Fruit fly (Drosophila melanogaster) S2 (cell line): ENCODE data around the gene CG42832.
"Not testable (repeated sequence)": the region's sequence is repeated elsewhere in the genome, so short reads cannot be mapped to it uniquely, and the experiment has no call there.

Experiments used
- CG8478 ChIP-seq: fragments of >200 bp; optimal IDR thresholded peaks from 2 replicates; lab custom pipeline; 2018
- CTCF ChIP-seq, 2 experiments: fragments of >200 bp; optimal IDR thresholded peaks; 2 replicates each; lab custom pipeline; 2018

The CG42832 gene

dm6 chr3L:11587720-11588580 lies 22.0 kb upstream of the CG42832 start, which contains the start of gene rt:
TSS of gene rt (minus strand) at chr3L:11587770.
- no peak for TF ChIP-seq CG8478 (lab: Kevin White, UChicago)

- TF ChIP-seq CG8478 (lab: Kevin White, UChicago) (no peak), CTCF (optimal IDR thresholded peaks at IDR 0.05; lab: Kevin White, UChicago) (no peak)
Observed at dm6 chr3L:11588594-11588993, 21.3 kb upstream of the CG42832 start.

- TF ChIP-seq CG8478 (lab: Kevin White, UChicago); CTCF (optimal IDR thresholded peaks at IDR 0.05; lab: Kevin White, UChicago): not testable (repeated sequence)
Observed at dm6 chr3L:11589395-11589794, 20.5 kb upstream of the CG42832 start, which contains the start of gene CG7377. TSS of gene CG7377 (plus strand) at chr3L:11589695.

dm6 chr3L:11591131-11591530 lies 18.8 kb upstream of the CG42832 start, which contains the start of gene CG33268:
TSS of gene CG33268 (minus strand) at chr3L:11591231.
- no peak for TF ChIP-seq CTCF (optimal IDR thresholded peaks at IDR 0.05; lab: Kevin White, UChicago)
- no peak for TF ChIP-seq CG8478 (lab: Kevin White, UChicago)

dm6 chr3L:11591803-11592202 lies 18.1 kb upstream of the CG42832 start:
- no peak for TF ChIP-seq CTCF (optimal IDR thresholded peaks at IDR 0.05; lab: Kevin White, UChicago)
- no peak for TF ChIP-seq CG8478 (lab: Kevin White, UChicago)

- TF ChIP-seq CG8478 (lab: Kevin White, UChicago) (no peak), CTCF (optimal IDR thresholded peaks at IDR 0.05; lab: Kevin White, UChicago) (no peak)
Observed at dm6 chr3L:11593778-11594177, 16.2 kb upstream of the CG42832 start.

- TF ChIP-seq CG8478 (lab: Kevin White, UChicago) (no peak), CTCF (optimal IDR thresholded peaks at IDR 0.05; lab: Kevin White, UChicago) (no peak)
Observed at dm6 chr3L:11596585-11597252, 13.2 kb upstream of the CG42832 start, which contains the start of gene CG7368. TSS of gene CG7368 (plus strand) at chr3L:11597202.

dm6 chr3L:11599255-11599654 lies 10.7 kb upstream of the CG42832 start:
- TF ChIP-seq CTCF (optimal IDR thresholded peaks at IDR 0.05; lab: Kevin White, UChicago) (no peak), CG8478 (lab: Kevin White, UChicago) (no peak)

dm6 chr3L:11599965-11600420 lies 9.9 kb upstream of the CG42832 start, which contains the start of the genes CG14137 and CG46394:
TSS of gene CG14137 (minus strand) at chr3L:11600065.
TSS of gene CG46394 (plus strand) at chr3L:11600370.
- no peak for TF ChIP-seq CG8478 (lab: Kevin White, UChicago)

dm6 chr3L:11601133-11601532 lies 8.8 kb upstream of the CG42832 start:
- TF ChIP-seq CG8478 (lab: Kevin White, UChicago), result no peak
- TF ChIP-seq CTCF (optimal IDR thresholded peaks at IDR 0.05; lab: Kevin White, UChicago), result no peak

dm6 chr3L:11602040-11602439 lies 7.9 kb upstream of the CG42832 start:
- TF ChIP-seq CG8478 (lab: Kevin White, UChicago) (no peak), CTCF (optimal IDR thresholded peaks at IDR 0.05; lab: Kevin White, UChicago) (no peak)

- no peak for TF ChIP-seq CG8478 (lab: Kevin White, UChicago)
- no peak for TF ChIP-seq CTCF (optimal IDR thresholded peaks at IDR 0.05; lab: Kevin White, UChicago)
Observed at dm6 chr3L:11604227-11604626, 5.7 kb upstream of the CG42832 start.

- no peak for TF ChIP-seq CTCF (optimal IDR thresholded peaks at IDR 0.05; lab: Kevin White, UChicago)
- TF ChIP-seq CG8478 (lab: Kevin White, UChicago), result no peak
Observed at dm6 chr3L:11609153-11609809, 654 bp upstream of the CG42832 start, which contains the start of gene Duba. TSS of gene Duba (minus strand) at chr3L:11609465.

- no peak for TF ChIP-seq CTCF (optimal IDR thresholded peaks at IDR 0.05; lab: Kevin White, UChicago)
- TF ChIP-seq CG8478 (lab: Kevin White, UChicago), result no peak
Observed at dm6 chr3L:11620001-11620400, 10.1 kb downstream of the CG42832 start, which contains the start of gene Muc68Ca. TSS of gene Muc68Ca (minus strand) at chr3L:11620101.
